Fruit fly (Drosophila melanogaster) whole organism, embryonic: ENCODE results near the gene CG5003.
A peak's percentile ranks its signal among the peaks of the same experiment; 100 is the strongest.

ENCODE experiments used
- Bdp1 ChIP-seq: fragments of 200-800 bp; sonication (Bioruptor generic); optimal IDR thresholded peaks from 3 replicates; lab custom pipeline; 2016; ENCODE audit warnings: missing biosample characterization, missing genetic modification characterization
- CG10959 ChIP-seq: fragments of 200-800 bp; sonication (Bioruptor generic); IDR thresholded peaks from 2 replicates; pipeline ENCODE4 v1.3.6; 2022; ENCODE audit warnings: missing biosample characterization, missing genetic modification characterization
- CG11695 ChIP-seq: fragments of 200-800 bp; sonication (Bioruptor generic); IDR thresholded peaks from 3 replicates; pipeline ENCODE4 v1.3.6; 2022; ENCODE audit warnings: missing biosample characterization, missing genetic modification characterization
- CG12236 ChIP-seq: fragments of 200-800 bp; sonication (Bioruptor generic); optimal IDR thresholded peaks from 2 replicates; lab custom pipeline; 2016; ENCODE audit warnings: missing biosample characterization, missing genetic modification characterization
- CG13287 ChIP-seq: fragments of 200-800 bp; sonication (Bioruptor generic); IDR thresholded peaks from 2 replicates; pipeline ENCODE4 v1.3.6; 2022; ENCODE audit warnings: missing biosample characterization, missing genetic modification characterization; ENCODE audit not compliant: partially characterized antibody
- CG13296 ChIP-seq: fragments of 200-800 bp; sonication (Bioruptor generic); optimal IDR thresholded peaks from 3 replicates; lab custom pipeline; 2018; ENCODE audit warnings: missing biosample characterization, mild to moderate bottlenecking, missing genetic modification characterization
- CG14050 ChIP-seq: fragments of 200-800 bp; sonication (Bioruptor generic); IDR thresholded peaks from 3 replicates; pipeline ENCODE4 v1.3.6; 2022; ENCODE audit warnings: missing biosample characterization, missing genetic modification characterization
- CG15514 ChIP-seq: fragments of 200-800 bp; sonication (Bioruptor generic); optimal IDR thresholded peaks from 3 replicates; lab custom pipeline; 2017; ENCODE audit warnings: missing biosample characterization, missing genetic modification characterization, mild to moderate bottlenecking, moderate library complexity, missing genetic modification reagents
- CG16813 ChIP-seq: fragments of 200-800 bp; sonication (Bioruptor generic); IDR thresholded peaks from 3 replicates; pipeline ENCODE4 v1.3.6; 2022; ENCODE audit warnings: missing biosample characterization, missing genetic modification characterization; ENCODE audit not compliant: partially characterized antibody
- CG16815 ChIP-seq: fragments of 200-800 bp; sonication (Bioruptor generic); optimal IDR thresholded peaks from 3 replicates; lab custom pipeline; 2017; ENCODE audit warnings: missing biosample characterization, mild to moderate bottlenecking, missing genetic modification characterization
- CG17912 ChIP-seq: fragments of 200-800 bp; sonication (Bioruptor generic); optimal IDR thresholded peaks from 2 replicates; lab custom pipeline; 2018; ENCODE audit warnings: missing biosample characterization, mild to moderate bottlenecking, missing genetic modification characterization
- CG18011 ChIP-seq: fragments of 200-800 bp; sonication (Bioruptor generic); optimal IDR thresholded peaks from 2 replicates; lab custom pipeline; 2017; ENCODE audit warnings: missing biosample characterization, missing genetic modification characterization, mild to moderate bottlenecking, moderate library complexity, missing genotype
- CG18599 ChIP-seq: fragments of 200-800 bp; sonication (Bioruptor generic); optimal IDR thresholded peaks from 3 replicates; lab custom pipeline; 2017; ENCODE audit warnings: missing biosample characterization, missing genetic modification characterization, mild to moderate bottlenecking, moderate library complexity, missing genetic modification reagents
- CG2202 ChIP-seq: fragments of 200-800 bp; sonication (Bioruptor generic); optimal IDR thresholded peaks from 2 replicates; lab custom pipeline; 2018; ENCODE audit warnings: missing biosample characterization, mild to moderate bottlenecking, missing genetic modification characterization
- CG30020 ChIP-seq: fragments of 200-800 bp; optimal IDR thresholded peaks from 2 replicates; lab custom pipeline; 2019; ENCODE audit warnings: missing biosample characterization, mild to moderate bottlenecking, missing genetic modification characterization, moderate library complexity
- CG3163 ChIP-seq: fragments of 200-800 bp; sonication (Bioruptor generic); optimal IDR thresholded peaks from 3 replicates; lab custom pipeline; 2016; ENCODE audit warnings: missing biosample characterization, missing genetic modification characterization
- CG32532 ChIP-seq: fragments of 200-800 bp; sonication (Bioruptor generic); IDR thresholded peaks from 2 replicates; pipeline ENCODE4 v1.3.6; 2022; ENCODE audit warnings: missing biosample characterization, missing genetic modification characterization
- CG3407 ChIP-seq: fragments of 200-800 bp; sonication (Bioruptor generic); optimal IDR thresholded peaks from 2 replicates; lab custom pipeline; 2018; ENCODE audit warnings: missing biosample characterization, mild to moderate bottlenecking, missing genetic modification characterization
- CG34376 ChIP-seq: fragments of 200-800 bp; sonication (Bioruptor generic); optimal IDR thresholded peaks from 2 replicates; lab custom pipeline; 2018; ENCODE audit warnings: missing biosample characterization, mild to moderate bottlenecking, missing genetic modification characterization
- CG4282 ChIP-seq: fragments of 200-800 bp; sonication (Bioruptor generic); optimal IDR thresholded peaks from 2 replicates; lab custom pipeline; 2016; ENCODE audit warnings: missing biosample characterization, missing genetic modification characterization
- CG6654 ChIP-seq: fragments of 200-800 bp; sonication (Bioruptor generic); optimal IDR thresholded peaks from 2 replicates; lab custom pipeline; 2017; ENCODE audit warnings: missing biosample characterization, mild to moderate bottlenecking, missing genetic modification characterization
- CkIIα-i1 ChIP-seq: fragments of 200-800 bp; sonication (Bioruptor generic); IDR thresholded peaks from 2 replicates; pipeline ENCODE4 v1.3.6; 2022; ENCODE audit warnings: missing biosample characterization, missing genetic modification characterization
- Kr ChIP-seq: fragments of 200-800 bp; sonication (Bioruptor generic); optimal IDR thresholded peaks from 2 replicates; lab custom pipeline; 2017; ENCODE audit warnings: missing biosample characterization, mild to moderate bottlenecking, missing genetic modification characterization
- Lhr ChIP-seq: fragments of 200-800 bp; sonication (Bioruptor generic); optimal IDR thresholded peaks from 3 replicates; lab custom pipeline; 2017; ENCODE audit warnings: mild to moderate bottlenecking, missing biosample characterization, missing genetic modification reagents, missing genetic modification characterization
- Nf-YA ChIP-seq: fragments of 200-800 bp; sonication (Bioruptor generic); IDR thresholded peaks from 2 replicates; pipeline ENCODE4 v1.3.6; 2022; ENCODE audit warnings: missing biosample characterization, missing genetic modification characterization
- Poxn ChIP-seq: fragments of 200-800 bp; sonication (Bioruptor generic); IDR thresholded peaks from 2 replicates; pipeline ENCODE4 v1.3.6; 2022; ENCODE audit warnings: missing biosample characterization, missing genetic modification characterization
- Rx ChIP-seq: fragments of 200-800 bp; sonication (Bioruptor generic); IDR thresholded peaks from 2 replicates; pipeline ENCODE4 v1.3.6; 2022; ENCODE audit warnings: missing biosample characterization, missing genetic modification characterization
- bbx ChIP-seq: fragments of 200-800 bp; sonication (Bioruptor generic); IDR thresholded peaks from 2 replicates; pipeline ENCODE4 v1.3.6; 2022; ENCODE audit warnings: missing biosample characterization, missing genetic modification characterization; ENCODE audit not compliant: partially characterized antibody
- corto ChIP-seq: fragments of 200-800 bp; sonication (Bioruptor generic); optimal IDR thresholded peaks from 2 replicates; lab custom pipeline; 2016; ENCODE audit warnings: missing biosample characterization, mild to moderate bottlenecking, missing genetic modification characterization, moderate library complexity
- crc ChIP-seq: fragments of 200-800 bp; sonication (Bioruptor generic); optimal IDR thresholded peaks from 2 replicates; lab custom pipeline; 2016; ENCODE audit warnings: missing biosample characterization, missing genetic modification characterization
- danr ChIP-seq: fragments of 200-800 bp; sonication (Bioruptor generic); IDR thresholded peaks from 2 replicates; pipeline ENCODE4 v1.3.6; 2022; ENCODE audit warnings: missing biosample characterization, missing genetic modification characterization
- eve ChIP-seq, 2 experiments: fragments of >200 bp; optimal IDR thresholded peaks; 2 replicates each; lab custom pipeline; 2017; ENCODE audit warnings: missing biosample characterization in 2 of 2, missing genetic modification characterization in 2 of 2
- gt ChIP-seq: fragments of 200-800 bp; sonication (Bioruptor generic); IDR thresholded peaks from 2 replicates; pipeline ENCODE4 v1.3.6; 2022; ENCODE audit warnings: missing biosample characterization, missing genetic modification characterization
- inv ChIP-seq: fragments of 200-800 bp; sonication (Bioruptor generic); IDR thresholded peaks from 2 replicates; pipeline ENCODE4 v1.3.6; 2022; ENCODE audit warnings: missing biosample characterization, missing genetic modification characterization; ENCODE audit not compliant: partially characterized antibody
- mirr ChIP-seq: fragments of 200-800 bp; sonication (Bioruptor generic); optimal IDR thresholded peaks from 3 replicates; lab custom pipeline; 2018; ENCODE audit warnings: missing biosample characterization, mild to moderate bottlenecking, missing genetic modification characterization
- nerfin-1 ChIP-seq: fragments of 200-800 bp; sonication (Bioruptor generic); optimal IDR thresholded peaks from 3 replicates; lab custom pipeline; 2019; ENCODE audit warnings: missing biosample characterization, mild to moderate bottlenecking, missing genetic modification characterization, moderate library complexity
- sc ChIP-seq, 3 experiments: fragments of >200 bp in 2 of 3; fragments of 200-800 bp in 1 of 3; sonication (Bioruptor generic) in 1 of 3; optimal IDR thresholded peaks; 2 replicates in 2 of 3; 3 replicates in 1 of 3; lab custom pipeline; 2017; ENCODE audit warnings: mild to moderate bottlenecking in 1 of 3, missing biosample characterization in 1 of 3, missing genetic modification characterization in 1 of 3, missing genetic modification reagents in 1 of 3
- sna ChIP-seq: fragments of 200-800 bp; sonication (Bioruptor generic); IDR thresholded peaks from 2 replicates; pipeline ENCODE4 v1.3.6; 2022; ENCODE audit warnings: missing biosample characterization, missing genetic modification characterization; ENCODE audit not compliant: partially characterized antibody
- sr ChIP-seq: fragments of 200-800 bp; sonication (Bioruptor generic); IDR thresholded peaks from 3 replicates; pipeline ENCODE4 v1.3.6; 2022; ENCODE audit warnings: missing biosample characterization, missing genetic modification characterization
- tll ChIP-seq, 2 experiments: fragments of 200-800 bp in 1 of 2; fragments of >200 bp in 1 of 2; sonication (Bioruptor generic) in 1 of 2; optimal IDR thresholded peaks; 2 replicates each; lab custom pipeline; 2017 to 2019; ENCODE audit warnings: missing biosample characterization in 2 of 2, missing genetic modification characterization in 2 of 2, mild to moderate bottlenecking in 1 of 2, moderate library complexity in 1 of 2
- ttk ChIP-seq: fragments of 200-800 bp; sonication (Bioruptor generic); IDR thresholded peaks from 2 replicates; pipeline ENCODE4 v2.1.2; 2022; ENCODE audit warnings: missing biosample characterization, missing genetic modification characterization

The CG5003 gene

dm6 chr3R:27919385-27919789, 3.1 kb upstream of the CG5003 start, which contains the start of gene Boh1 (continued):
- TF ChIP-seq CG34376 (GFP tag; lab: Kevin White, UChicago) (no peak), nerfin-1 (tag; lab: Kevin White, UChicago) (peak; percentile 24), Rx (no peak), Kr (no peak), CG30020 (tag; lab: Kevin White, UChicago) (peak; percentile 47), gt (no peak), CG13287 (GFP tag; lab: Robert Waterston, UW) (no peak; the same call in 1 of the 2 replicates), sc (optimal IDR thresholded peaks at IDR 0.05; lab: Kevin White, UChicago) (no peak), sc (GFP tag; optimal IDR thresholded peaks at IDR 0.05; lab: Kevin White, UChicago) (no peak), Poxn (GFP tag; lab: Robert Waterston, UW) (no peak), CG18011 (GFP tag; lab: Kevin White, UChicago) (no peak), corto (GFP tag; lab: Kevin White, UChicago) (no peak), bbx (GFP tag; lab: Robert Waterston, UW) (no peak), CG16813 (no peak), CG6654 (GFP tag; lab: Kevin White, UChicago) (no peak), inv (GFP tag; lab: Robert Waterston, UW) (no peak), tll (GFP tag; optimal IDR thresholded peaks at IDR 0.05; lab: Kevin White, UChicago) (no peak), CG11695 (GFP tag; lab: Robert Waterston, UW) (no peak), CG3407 (peak; percentile 10), CG2202 (no peak), CG3163 (no peak), mirr (GFP tag; lab: Kevin White, UChicago) (no peak), Nf-YA (no peak), sr (GFP tag; lab: Robert Waterston, UW) (no peak), CG13296 (GFP tag; lab: Kevin White, UChicago) (peak; percentile 56), CG32532 (GFP tag; lab: Robert Waterston, UW) (no peak), CkIIα-i1 (GFP tag; lab: Robert Waterston, UW) (no peak), CG15514 (GFP tag; lab: Kevin White, UChicago) (peak; percentile 54), Bdp1 (GFP tag; lab: Kevin White, UChicago) (no peak), CG16815 (no peak), eve (GFP tag; optimal IDR thresholded peaks at IDR 0.05; lab: Kevin White, UChicago) (no peak), danr (no peak), CG12236 (GFP tag; lab: Kevin White, UChicago) (no peak), sna (GFP tag; lab: Robert Waterston, UW) (no peak), CG18599 (GFP tag; lab: Kevin White, UChicago) (no peak), Lhr (GFP tag; lab: Kevin White, UChicago) (no peak), crc (GFP tag; lab: Kevin White, UChicago) (no peak), CG4282 (no peak), CG17912 (GFP tag; lab: Kevin White, UChicago) (no peak), CG14050 (GFP tag; lab: Robert Waterston, UW) (no peak), CG10959 (GFP tag; lab: Robert Waterston, UW) (no peak), ttk (GFP tag; lab: Robert Waterston, UW) (no peak)
